1 fruit fly cellular context compared by ENCODE assay signal in genomic region chr3L:12530044-12530443, dm6.
TF ChIP-seq lines count a peak whose summit lies in the region.

TSS of gene nst (minus strand) at chr3L:12530171.

TF ChIP-seq in whole organism, embryonic, 481 proteins besides CTCF, POLR2A, EP300 and RAD21 (continued from another document and continues in another):
- peak; percentile 19 for TF ChIP-seq CG9817 (tag; optimal IDR thresholded peaks at IDR 0.05; lab: Kevin White, UChicago)
- TF ChIP-seq tll (GFP tag; optimal IDR thresholded peaks at IDR 0.05; lab: Kevin White, UChicago) = no peak
- TF ChIP-seq CG7839 (tag; optimal IDR thresholded peaks at IDR 0.05; lab: Kevin White, UChicago) = no peak
- no peak for TF ChIP-seq slou (GFP tag; optimal IDR thresholded peaks at IDR 0.05; lab: Kevin White, UChicago)
- no peak for TF ChIP-seq CG30020 (tag; optimal IDR thresholded peaks at IDR 0.05; lab: Kevin White, UChicago)
- TF ChIP-seq Bteb2 (GFP tag; optimal IDR thresholded peaks at IDR 0.05; lab: Kevin White, UChicago) = no peak
- no peak; the same call in 1 of the 2 replicates for TF ChIP-seq CG13287 (GFP tag; IDR thresholded peaks at IDR 0.05; lab: Robert Waterston, UW; ENCODE audit: partially characterized antibody)
- TF ChIP-seq jigr1 (GFP tag; IDR thresholded peaks at IDR 0.05; lab: Robert Waterston, UW) = no peak
- no peak for TF ChIP-seq CG11456 (GFP tag; IDR thresholded peaks at IDR 0.05; lab: Robert Waterston, UW)
- no peak for TF ChIP-seq gce (GFP tag; IDR thresholded peaks at IDR 0.05; lab: Robert Waterston, UW)
- TF ChIP-seq CG12104 (GFP tag; optimal IDR thresholded peaks at IDR 0.05; lab: Kevin White, UChicago) = no peak
- no peak for TF ChIP-seq CG6813 (GFP tag; optimal IDR thresholded peaks at IDR 0.05; lab: Kevin White, UChicago)
- no peak for TF ChIP-seq CG31388 (GFP tag; optimal IDR thresholded peaks at IDR 0.05; lab: Kevin White, UChicago)
- no peak for TF ChIP-seq Atf3 (GFP tag; optimal IDR thresholded peaks at IDR 0.05; lab: Kevin White, UChicago)
- no peak for TF ChIP-seq Adf1 (GFP tag; IDR thresholded peaks at IDR 0.05; lab: Robert Waterston, UW)
- TF ChIP-seq CG14441 (GFP tag; IDR thresholded peaks at IDR 0.05; lab: Robert Waterston, UW) = no peak
- peak; percentile 67 for TF ChIP-seq pzg (GFP tag; optimal IDR thresholded peaks at IDR 0.05; lab: Kevin White, UChicago)
- no peak for TF ChIP-seq CG12071 (GFP tag; optimal IDR thresholded peaks at IDR 0.05; lab: Kevin White, UChicago)
- peak; percentile 48; the same call in 1 of the 2 replicates for TF ChIP-seq CG3847 (GFP tag; IDR thresholded peaks at IDR 0.05; lab: Robert Waterston, UW)
- TF ChIP-seq Rx (GFP tag; IDR thresholded peaks at IDR 0.05; lab: Robert Waterston, UW) = no peak
- TF ChIP-seq caup (GFP tag; optimal IDR thresholded peaks at IDR 0.05; lab: Kevin White, UChicago; ENCODE audit: severe bottlenecking) = peak; percentile 1
- peak; percentile 94 for TF ChIP-seq CG11696 (GFP tag; IDR thresholded peaks at IDR 0.05; lab: Robert Waterston, UW)
- TF ChIP-seq sna (GFP tag; IDR thresholded peaks at IDR 0.05; lab: Robert Waterston, UW; ENCODE audit: partially characterized antibody) = no peak
- TF ChIP-seq lab (GFP tag; optimal IDR thresholded peaks at IDR 0.05; lab: Kevin White, UChicago) = no peak
- no peak for TF ChIP-seq Bdp1 (GFP tag; optimal IDR thresholded peaks at IDR 0.05; lab: Kevin White, UChicago)
- peak; percentile 61 for TF ChIP-seq CG1603 (tag; optimal IDR thresholded peaks at IDR 0.05; lab: Kevin White, UChicago)
- peak in 1 of 2 experiments; percentile 18 for TF ChIP-seq chif (GFP tag; optimal IDR thresholded peaks at IDR 0.05; lab: Kevin White, UChicago)
- TF ChIP-seq ewg (GFP tag; optimal IDR thresholded peaks at IDR 0.05; lab: Kevin White, UChicago) = peak; percentile 70
- TF ChIP-seq CG9727 (GFP tag; optimal IDR thresholded peaks at IDR 0.05; lab: Kevin White, UChicago) = no peak
- TF ChIP-seq her (GFP tag; optimal IDR thresholded peaks at IDR 0.05; lab: Kevin White, UChicago) = peak; percentile 37
- TF ChIP-seq onecut (GFP tag; IDR thresholded peaks at IDR 0.05; lab: Robert Waterston, UW) = no peak
- TF ChIP-seq Drgx (GFP tag; IDR thresholded peaks at IDR 0.05; lab: Robert Waterston, UW) = no peak
- TF ChIP-seq tx (GFP tag; optimal IDR thresholded peaks at IDR 0.05; lab: Kevin White, UChicago) = no peak
- no peak for TF ChIP-seq CG14860 (GFP tag; IDR thresholded peaks at IDR 0.05; lab: Robert Waterston, UW; ENCODE audit: partially characterized antibody)
- no peak for TF ChIP-seq CG4424 (GFP tag; optimal IDR thresholded peaks at IDR 0.05; lab: Kevin White, UChicago)
- no peak for TF ChIP-seq CG6175 (GFP tag; IDR thresholded peaks at IDR 0.05; lab: Robert Waterston, UW)
- TF ChIP-seq Hr3 (GFP tag; optimal IDR thresholded peaks at IDR 0.05; lab: Kevin White, UChicago) = no peak
- TF ChIP-seq Nf-YC (tag; optimal IDR thresholded peaks at IDR 0.05; lab: Kevin White, UChicago) = no peak
- no peak for TF ChIP-seq pan (optimal IDR thresholded peaks at IDR 0.05; lab: Kevin White, UChicago)
- no peak for TF ChIP-seq pan (GFP tag; optimal IDR thresholded peaks at IDR 0.05 in 1 of 2, IDR thresholded peaks at IDR 0.05 in 1 of 2)
- no peak for TF ChIP-seq Doc3 (GFP tag; IDR thresholded peaks at IDR 0.05; lab: Robert Waterston, UW; ENCODE audit: partially characterized antibody)
- no peak for TF ChIP-seq CG2202 (tag; optimal IDR thresholded peaks at IDR 0.05; lab: Kevin White, UChicago)
- TF ChIP-seq Taf1 (GFP tag; IDR thresholded peaks at IDR 0.05; lab: Robert Waterston, UW) = no peak
- no peak for TF ChIP-seq CG9876 (GFP tag; optimal IDR thresholded peaks at IDR 0.05; lab: Kevin White, UChicago)
- no peak for TF ChIP-seq sim (GFP tag; IDR thresholded peaks at IDR 0.05; lab: Robert Waterston, UW)
- no peak for TF ChIP-seq CG18619 (GFP tag; optimal IDR thresholded peaks at IDR 0.05; lab: Kevin White, UChicago)
- TF ChIP-seq wdn (GFP tag; IDR thresholded peaks at IDR 0.05; lab: Robert Waterston, UW) = no peak
- peak; percentile 14 for TF ChIP-seq Hmr (GFP tag; optimal IDR thresholded peaks at IDR 0.05; lab: Kevin White, UChicago)
- TF ChIP-seq CG12659 (GFP tag; optimal IDR thresholded peaks at IDR 0.05; lab: Kevin White, UChicago) = peak; percentile 31
- TF ChIP-seq Eip74EF (GFP tag; optimal IDR thresholded peaks at IDR 0.05; lab: Kevin White, UChicago) = no peak
- no peak for TF ChIP-seq dati (GFP tag; IDR thresholded peaks at IDR 0.05; lab: Robert Waterston, UW)
- no peak for TF ChIP-seq PHDP (tag; optimal IDR thresholded peaks at IDR 0.05; lab: Kevin White, UChicago)
- no peak for TF ChIP-seq pho (GFP tag; optimal IDR thresholded peaks at IDR 0.05; lab: Kevin White, UChicago)
- no peak for TF ChIP-seq chinmo (GFP tag; IDR thresholded peaks at IDR 0.05; lab: Robert Waterston, UW; ENCODE audit: partially characterized antibody)
- TF ChIP-seq pnt (GFP tag; optimal IDR thresholded peaks at IDR 0.05; lab: Kevin White, UChicago) = no peak
- no peak for TF ChIP-seq oc (tag; optimal IDR thresholded peaks at IDR 0.05; lab: Kevin White, UChicago)
- no peak for TF ChIP-seq CG6689 (GFP tag; IDR thresholded peaks at IDR 0.05; lab: Robert Waterston, UW)
- no peak for TF ChIP-seq Dip2 (GFP tag; IDR thresholded peaks at IDR 0.05; lab: Robert Waterston, UW)
- TF ChIP-seq slp2 (GFP tag; optimal IDR thresholded peaks at IDR 0.05; lab: Kevin White, UChicago) = no peak
- TF ChIP-seq tna (GFP tag; IDR thresholded peaks at IDR 0.05; lab: Robert Waterston, UW; ENCODE audit: partially characterized antibody) = no peak
- no peak for TF ChIP-seq Lhr (GFP tag; optimal IDR thresholded peaks at IDR 0.05; lab: Kevin White, UChicago)
- TF ChIP-seq CG6765 (GFP tag; optimal IDR thresholded peaks at IDR 0.05; lab: Kevin White, UChicago) = no peak
- TF ChIP-seq CG14050 (GFP tag; IDR thresholded peaks at IDR 0.05; lab: Robert Waterston, UW) = no peak
- TF ChIP-seq tin (GFP tag; optimal IDR thresholded peaks at IDR 0.05; lab: Kevin White, UChicago) = no peak
- TF ChIP-seq CG18599 (GFP tag; optimal IDR thresholded peaks at IDR 0.05; lab: Kevin White, UChicago) = no peak
- no peak for TF ChIP-seq gt (GFP tag; IDR thresholded peaks at IDR 0.05; lab: Robert Waterston, UW)
- no peak for TF ChIP-seq btn (GFP tag; optimal IDR thresholded peaks at IDR 0.05; lab: Kevin White, UChicago)
- TF ChIP-seq CG30403 (GFP tag; optimal IDR thresholded peaks at IDR 0.05; lab: Kevin White, UChicago) = no peak
- TF ChIP-seq CG13624 (GFP tag; optimal IDR thresholded peaks at IDR 0.05; lab: Kevin White, UChicago) = no peak
- no peak for TF ChIP-seq fru (optimal IDR thresholded peaks at IDR 0.05; lab: Kevin White, UChicago)
- TF ChIP-seq z (GFP tag; IDR thresholded peaks at IDR 0.05; lab: Robert Waterston, UW) = no peak
- TF ChIP-seq Ravus (GFP tag; IDR thresholded peaks at IDR 0.05; lab: Robert Waterston, UW) = no peak
- no peak for TF ChIP-seq Dek (tag; optimal IDR thresholded peaks at IDR 0.05; lab: Kevin White, UChicago)
- TF ChIP-seq CG17829 (tag; optimal IDR thresholded peaks at IDR 0.05; lab: Kevin White, UChicago) = no peak
- no peak for TF ChIP-seq en (GFP tag; optimal IDR thresholded peaks at IDR 0.05; lab: Kevin White, UChicago)
- peak; percentile 16; the same call in 1 of the 3 replicates for TF ChIP-seq ci (GFP tag; IDR thresholded peaks at IDR 0.05; lab: Robert Waterston, UW)
- no peak for TF ChIP-seq Ssrp (tag; optimal IDR thresholded peaks at IDR 0.05; lab: Kevin White, UChicago)
- TF ChIP-seq Dbx (GFP tag; IDR thresholded peaks at IDR 0.05; lab: Robert Waterston, UW) = no peak
- TF ChIP-seq Optix (GFP tag; IDR thresholded peaks at IDR 0.05; lab: Robert Waterston, UW) = no peak
- TF ChIP-seq CG12155 (GFP tag; optimal IDR thresholded peaks at IDR 0.05; lab: Kevin White, UChicago) = no peak
- no peak for TF ChIP-seq p53 (GFP tag; optimal IDR thresholded peaks at IDR 0.05; lab: Kevin White, UChicago)
- TF ChIP-seq CG33213 (GFP tag; optimal IDR thresholded peaks at IDR 0.05; lab: Kevin White, UChicago) = peak; percentile 14
- TF ChIP-seq CG7928 (GFP tag; optimal IDR thresholded peaks at IDR 0.05; lab: Kevin White, UChicago) = no peak
- no peak for TF ChIP-seq CG13296 (GFP tag; optimal IDR thresholded peaks at IDR 0.05; lab: Kevin White, UChicago)
- no peak for TF ChIP-seq CkIIα-i1 (GFP tag; IDR thresholded peaks at IDR 0.05; lab: Robert Waterston, UW)
- TF ChIP-seq lbe (GFP tag; optimal IDR thresholded peaks at IDR 0.05; lab: Kevin White, UChicago) = no peak
- TF ChIP-seq twi (tag; optimal IDR thresholded peaks at IDR 0.05; lab: Kevin White, UChicago) = peak; percentile 51
- TF ChIP-seq CG11560 (tag; IDR thresholded peaks at IDR 0.05; lab: Robert Waterston, UW) = no peak
- TF ChIP-seq corto (GFP tag; optimal IDR thresholded peaks at IDR 0.05; lab: Kevin White, UChicago) = no peak
- TF ChIP-seq cato (GFP tag; optimal IDR thresholded peaks at IDR 0.05; lab: Kevin White, UChicago; ENCODE audit: borderline replicate concordance) = no peak
- no peak for TF ChIP-seq scrt (GFP tag; optimal IDR thresholded peaks at IDR 0.05; lab: Kevin White, UChicago)
- no peak for TF ChIP-seq Oli (tag; optimal IDR thresholded peaks at IDR 0.05; lab: Kevin White, UChicago)
- no peak for TF ChIP-seq h (optimal IDR thresholded peaks at IDR 0.05; lab: Kevin White, UChicago)
- TF ChIP-seq nerfin-2 (GFP tag; IDR thresholded peaks at IDR 0.05; lab: Robert Waterston, UW; ENCODE audit: partially characterized antibody) = no peak
- no peak for TF ChIP-seq Hr51 (GFP tag; optimal IDR thresholded peaks at IDR 0.05; lab: Kevin White, UChicago)
- TF ChIP-seq sr (GFP tag; IDR thresholded peaks at IDR 0.05; lab: Robert Waterston, UW) = no peak
- peak; percentile 69 for TF ChIP-seq CG15514 (GFP tag; optimal IDR thresholded peaks at IDR 0.05; lab: Kevin White, UChicago)
- TF ChIP-seq CG12219 (GFP tag; optimal IDR thresholded peaks at IDR 0.05; lab: Kevin White, UChicago) = no peak
- TF ChIP-seq Stat92E (GFP tag; optimal IDR thresholded peaks at IDR 0.05; lab: Kevin White, UChicago) = no peak
- TF ChIP-seq CG4707 (GFP tag; optimal IDR thresholded peaks at IDR 0.05; lab: Kevin White, UChicago) = no peak
- TF ChIP-seq sd (tag; optimal IDR thresholded peaks at IDR 0.05; lab: Kevin White, UChicago) = no peak
- TF ChIP-seq CG3281 (GFP tag; optimal IDR thresholded peaks at IDR 0.05; lab: Kevin White, UChicago) = no peak
- no peak for TF ChIP-seq sob (GFP tag; IDR thresholded peaks at IDR 0.05; lab: Robert Waterston, UW)
- peak; percentile 15 for TF ChIP-seq Ets97D (GFP tag; optimal IDR thresholded peaks at IDR 0.05; lab: Kevin White, UChicago)
- TF ChIP-seq CG4854 (GFP tag; optimal IDR thresholded peaks at IDR 0.05; lab: Kevin White, UChicago) = no peak
- no peak for TF ChIP-seq HLHmδ (GFP tag; optimal IDR thresholded peaks at IDR 0.05; lab: Kevin White, UChicago)
- no peak for TF ChIP-seq Sry-δ (GFP tag; optimal IDR thresholded peaks at IDR 0.05; lab: Kevin White, UChicago)
- TF ChIP-seq Pdp1 (GFP tag; optimal IDR thresholded peaks at IDR 0.05; lab: Kevin White, UChicago) = peak in 1 of 2 experiments; percentile 12
- peak; percentile 27; the same call in 1 of the 2 replicates for TF ChIP-seq seq (GFP tag; IDR thresholded peaks at IDR 0.05; lab: Robert Waterston, UW)
- TF ChIP-seq zen (tag; optimal IDR thresholded peaks at IDR 0.05; lab: Kevin White, UChicago) = no peak
- no peak for TF ChIP-seq gcm (GFP tag; optimal IDR thresholded peaks at IDR 0.05; lab: Kevin White, UChicago)
- TF ChIP-seq ato (GFP tag; IDR thresholded peaks at IDR 0.05; lab: Robert Waterston, UW; ENCODE audit: partially characterized antibody) = no peak
- TF ChIP-seq fd102C (GFP tag; optimal IDR thresholded peaks at IDR 0.05; lab: Kevin White, UChicago) = no peak
- TF ChIP-seq cwo (GFP tag; optimal IDR thresholded peaks at IDR 0.05; lab: Kevin White, UChicago) = no peak
- TF ChIP-seq row (GFP tag; IDR thresholded peaks at IDR 0.05; lab: Robert Waterston, UW) = 0 out of 3 replicates have a peak, but pooled peaks have one; percentile 9
- TF ChIP-seq CG12744 (GFP tag; optimal IDR thresholded peaks at IDR 0.05; lab: Kevin White, UChicago) = no peak
- no peak for TF ChIP-seq grn (GFP tag; optimal IDR thresholded peaks at IDR 0.05; lab: Kevin White, UChicago)
- TF ChIP-seq H15 (GFP tag; IDR thresholded peaks at IDR 0.05; lab: Robert Waterston, UW) = no peak
- TF ChIP-seq sc (optimal IDR thresholded peaks at IDR 0.05; lab: Kevin White, UChicago) = no peak
- TF ChIP-seq sc (GFP tag; optimal IDR thresholded peaks at IDR 0.05; lab: Kevin White, UChicago) = no peak
- peak; percentile 25 for TF ChIP-seq ftz-f1 (GFP tag; optimal IDR thresholded peaks at IDR 0.05; lab: Kevin White, UChicago)
- no peak for TF ChIP-seq ind (GFP tag; optimal IDR thresholded peaks at IDR 0.05; lab: Kevin White, UChicago)
- peak; percentile 44 for TF ChIP-seq stwl (tag; optimal IDR thresholded peaks at IDR 0.05; lab: Kevin White, UChicago)
- TF ChIP-seq CG8388 (GFP tag; optimal IDR thresholded peaks at IDR 0.05; lab: Kevin White, UChicago) = no peak
- no peak for TF ChIP-seq ssp (GFP tag; IDR thresholded peaks at IDR 0.05; lab: Robert Waterston, UW)
- no peak for TF ChIP-seq CG9609 (GFP tag; optimal IDR thresholded peaks at IDR 0.05; lab: Kevin White, UChicago)
- TF ChIP-seq CG17568 (GFP tag; optimal IDR thresholded peaks at IDR 0.05; lab: Kevin White, UChicago) = no peak
- no peak for TF ChIP-seq CG8281 (tag; optimal IDR thresholded peaks at IDR 0.05; lab: Kevin White, UChicago)
- no peak for TF ChIP-seq CG16779 (GFP tag; IDR thresholded peaks at IDR 0.05; lab: Robert Waterston, UW)
- TF ChIP-seq Sry-β (GFP tag; optimal IDR thresholded peaks at IDR 0.05; lab: Kevin White, UChicago) = no peak
- no peak for TF ChIP-seq ken (GFP tag; IDR thresholded peaks at IDR 0.05; lab: Robert Waterston, UW)
- TF ChIP-seq CG31224 (GFP tag; IDR thresholded peaks at IDR 0.05; lab: Robert Waterston, UW) = no peak
- no peak for TF ChIP-seq CG8359 (GFP tag; optimal IDR thresholded peaks at IDR 0.05; lab: Kevin White, UChicago; ENCODE audit: borderline replicate concordance)
- peak; percentile 40 for TF ChIP-seq Scr (GFP tag; IDR thresholded peaks at IDR 0.05; lab: Robert Waterston, UW; ENCODE audit: partially characterized antibody)
- no peak for TF ChIP-seq cad (GFP tag; optimal IDR thresholded peaks at IDR 0.05; lab: Kevin White, UChicago)
- no peak for TF ChIP-seq fd3F (GFP tag; optimal IDR thresholded peaks at IDR 0.05; lab: Kevin White, UChicago)
- TF ChIP-seq Hr78 (GFP tag; optimal IDR thresholded peaks at IDR 0.05; lab: Kevin White, UChicago) = no peak
- no peak for TF ChIP-seq CG6854 (GFP tag; optimal IDR thresholded peaks at IDR 0.05; lab: Kevin White, UChicago)
- no peak for TF ChIP-seq br (optimal IDR thresholded peaks at IDR 0.05; lab: Kevin White, UChicago)
